Worm (Caenorhabditis elegans) whole organism, early embryonic: ENCODE data around the gene hsp-90.
A peak's percentile ranks its signal among the peaks of the same experiment; 100 is the strongest.

Experiments
- B0310.2 ChIP-seq: sonication (generic microtip); optimal IDR thresholded peaks from 2 replicates; lab custom pipeline; 2016; ENCODE audit warnings: mild to moderate bottlenecking, missing genetic modification characterization, missing compliant biosample characterization
- F13C5.2 ChIP-seq: sonication (generic microtip); optimal IDR thresholded peaks from 2 replicates; lab custom pipeline; 2017; ENCODE audit warnings: mild to moderate bottlenecking, missing genetic modification characterization, inconsistent platforms, missing compliant biosample characterization
- aly-1 ChIP-seq: sonication (generic microtip); optimal IDR thresholded peaks from 2 replicates; lab custom pipeline; 2016; ENCODE audit warnings: missing genetic modification characterization, missing compliant biosample characterization
- ama-1 ChIP-seq: fragments of 150-350 bp; optimal IDR thresholded peaks from 2 replicates; lab custom pipeline; 2014
- ceh-13 ChIP-seq: fragments of 200-800 bp; sonication (Bioruptor generic); optimal IDR thresholded peaks from 2 replicates; lab custom pipeline; 2018; ENCODE audit warnings: mild to moderate bottlenecking, missing genetic modification characterization, missing compliant biosample characterization
- ceh-36 ChIP-seq: sonication (generic microtip); optimal IDR thresholded peaks from 2 replicates; lab custom pipeline; 2016; ENCODE audit warnings: missing genetic modification characterization, inconsistent platforms, missing compliant biosample characterization
- ets-7 ChIP-seq: sonication (generic microtip); optimal IDR thresholded peaks from 2 replicates; lab custom pipeline; 2016; ENCODE audit warnings: missing genotype, missing genetic modification characterization, missing compliant biosample characterization
- flt-1 ChIP-seq: fragments of 200-800 bp; sonication (Bioruptor generic); IDR thresholded peaks from 2 replicates; pipeline ENCODE4 v1.3.6; 2022; ENCODE audit warnings: missing genetic modification characterization, missing compliant biosample characterization
- hmbx-1 ChIP-seq: sonication (generic microtip); optimal IDR thresholded peaks from 2 replicates; lab custom pipeline; 2016; ENCODE audit warnings: mild to moderate bottlenecking, missing genetic modification characterization, missing compliant biosample characterization
- hmg-4 ChIP-seq: fragments of 200-800 bp; sonication (Bioruptor generic); optimal IDR thresholded peaks from 2 replicates; lab custom pipeline; 2018; ENCODE audit warnings: mild to moderate bottlenecking, missing genetic modification characterization, missing compliant biosample characterization
- hnd-1 ChIP-seq: sonication (generic microtip); optimal IDR thresholded peaks from 2 replicates; lab custom pipeline; 2016; ENCODE audit warnings: missing genetic modification characterization, missing compliant biosample characterization
- pes-1 ChIP-seq: fragments of 200-800 bp; sonication (Bioruptor generic); IDR thresholded peaks from 2 replicates; pipeline ENCODE4 v1.3.6; 2022; ENCODE audit warnings: missing genetic modification reagents, missing genetic modification characterization, missing compliant biosample characterization
- scrt-1 ChIP-seq: fragments of 200-800 bp; sonication (Bioruptor generic); IDR thresholded peaks from 2 replicates; pipeline ENCODE4 v1.3.6; 2022; ENCODE audit warnings: missing genetic modification characterization, missing compliant biosample characterization
- sea-1 ChIP-seq: fragments of 200-800 bp; sonication (Bioruptor generic); conservative IDR thresholded peaks from 2 replicates; pipeline ENCODE4 v1.3.6; 2022; ENCODE audit warnings: missing genetic modification characterization, missing compliant biosample characterization
- tbx-11 ChIP-seq: fragments of 200-800 bp; sonication (Bioruptor generic); IDR thresholded peaks from 2 replicates; pipeline ENCODE4 v1.3.6; 2022; ENCODE audit warnings: missing genetic modification characterization, missing compliant biosample characterization
- tbx-37 ChIP-seq: fragments of 200-800 bp; sonication (Bioruptor generic); conservative IDR thresholded peaks from 2 replicates; pipeline ENCODE4 v1.3.6; 2022; ENCODE audit warnings: missing genetic modification reagents, missing genetic modification characterization, missing compliant biosample characterization
- tra-4 ChIP-seq: sonication (generic microtip); optimal IDR thresholded peaks from 2 replicates; lab custom pipeline; 2017; ENCODE audit warnings: missing genetic modification characterization, missing compliant biosample characterization

Gene hsp-90

ce11 chrV:14665728-14666127 is 19.0 kb upstream of the hsp-90 start, which contains the start of gene C47E8.1:
TSS of gene C47E8.1 (plus strand) at chrV:14666028.
- no peak for TF ChIP-seq F13C5.2
- TF ChIP-seq hmg-4 (GFP tag; lab: Kevin White, UChicago): no peak
- no peak for TF ChIP-seq ama-1 (lab: Kevin White, UChicago)
- TF ChIP-seq flt-1 (GFP tag; lab: Robert Waterston, UW): no peak
- no peak for TF ChIP-seq aly-1 (tag; lab: Kevin White, UChicago)
- no peak for TF ChIP-seq tra-4 (tag; lab: Kevin White, UChicago)
- TF ChIP-seq scrt-1 (GFP tag; lab: Robert Waterston, UW): no peak
- TF ChIP-seq tbx-11 (GFP tag; lab: Robert Waterston, UW): no peak
- no peak for TF ChIP-seq sea-1

- TF ChIP-seq sea-1: no peak
- TF ChIP-seq B0310.2: no peak
- TF ChIP-seq ets-7 (tag; lab: Kevin White, UChicago): no peak
- no peak for TF ChIP-seq aly-1 (tag; lab: Kevin White, UChicago)
- TF ChIP-seq scrt-1 (GFP tag; lab: Robert Waterston, UW): no peak
- no peak for TF ChIP-seq ceh-36 (tag; lab: Kevin White, UChicago)
- TF ChIP-seq tra-4 (tag; lab: Kevin White, UChicago): no peak
Measured at ce11 chrV:14678298-14678697, 6.4 kb upstream of the hsp-90 start.

ce11 chrV:14680014-14680413 is 4.7 kb upstream of the hsp-90 start, which contains the start of gene C47E8.3:
TSS of gene C47E8.3 (plus strand) at chrV:14680314.
- TF ChIP-seq scrt-1 (GFP tag; lab: Robert Waterston, UW) (no peak), tbx-37 (GFP tag; lab: Robert Waterston, UW) (no peak), aly-1 (tag; lab: Kevin White, UChicago) (no peak)

ce11 chrV:14682870-14683269 is 1.8 kb upstream of the hsp-90 start:
- no peak for TF ChIP-seq tbx-37 (GFP tag; lab: Robert Waterston, UW)
- TF ChIP-seq tra-4 (tag; lab: Kevin White, UChicago): no peak
- no peak for TF ChIP-seq scrt-1 (GFP tag; lab: Robert Waterston, UW)
- no peak for TF ChIP-seq hmbx-1 (tag; lab: Kevin White, UChicago)
- no peak for TF ChIP-seq tbx-11 (GFP tag; lab: Robert Waterston, UW)
- TF ChIP-seq ama-1 (lab: Kevin White, UChicago): no peak
- TF ChIP-seq sea-1: no peak
- TF ChIP-seq F13C5.2: no peak
- TF ChIP-seq ets-7 (tag; lab: Kevin White, UChicago): no peak
- TF ChIP-seq flt-1 (GFP tag; lab: Robert Waterston, UW): no peak
- no peak for TF ChIP-seq ceh-13 (GFP tag; lab: Kevin White, UChicago)
- TF ChIP-seq hmg-4 (GFP tag; lab: Kevin White, UChicago): no peak
- TF ChIP-seq B0310.2: no peak
- no peak for TF ChIP-seq hnd-1

ce11 chrV:14683291-14683690 is 1.4 kb upstream of the hsp-90 start:
- TF ChIP-seq hnd-1: no peak

- TF ChIP-seq scrt-1 (GFP tag; lab: Robert Waterston, UW) (no peak), F13C5.2 (no peak), ets-7 (tag; lab: Kevin White, UChicago) (no peak), ama-1 (lab: Kevin White, UChicago) (no peak), hmbx-1 (tag; lab: Kevin White, UChicago) (no peak), B0310.2 (no peak), sea-1 (no peak), hnd-1 (no peak), aly-1 (tag; lab: Kevin White, UChicago) (no peak), pes-1 (GFP tag; lab: Robert Waterston, UW) (no peak), flt-1 (GFP tag; lab: Robert Waterston, UW) (no peak), hmg-4 (GFP tag; lab: Kevin White, UChicago) (no peak), tbx-37 (GFP tag; lab: Robert Waterston, UW) (no peak), ceh-13 (GFP tag; lab: Kevin White, UChicago) (no peak)
Measured at ce11 chrV:14683926-14684325, 792 bp upstream of the hsp-90 start.

- TF ChIP-seq pes-1 (GFP tag; lab: Robert Waterston, UW): peak; percentile 54; the same call in 1 of the 2 replicates
- peak; percentile 34; the same call in 1 of the 2 replicates for TF ChIP-seq flt-1 (GFP tag; lab: Robert Waterston, UW)
- peak; percentile 75 for TF ChIP-seq tbx-37 (GFP tag; lab: Robert Waterston, UW)
- no peak for TF ChIP-seq scrt-1 (GFP tag; lab: Robert Waterston, UW)
- TF ChIP-seq hmg-4 (GFP tag; lab: Kevin White, UChicago): peak; percentile 36
- no peak for TF ChIP-seq B0310.2
- TF ChIP-seq tra-4 (tag; lab: Kevin White, UChicago): peak; percentile 57
- TF ChIP-seq ama-1 (lab: Kevin White, UChicago): peak; percentile 66
Measured at ce11 chrV:14685435-14686058, 829 bp downstream of the hsp-90 start, which contains the start of gene C47E8.4. TSS of gene C47E8.4 (minus strand) at chrV:14685485.
